Fruit fly (Drosophila melanogaster): ENCODE results near the gene beat-IIb.

The beat-IIb gene

DNA sequence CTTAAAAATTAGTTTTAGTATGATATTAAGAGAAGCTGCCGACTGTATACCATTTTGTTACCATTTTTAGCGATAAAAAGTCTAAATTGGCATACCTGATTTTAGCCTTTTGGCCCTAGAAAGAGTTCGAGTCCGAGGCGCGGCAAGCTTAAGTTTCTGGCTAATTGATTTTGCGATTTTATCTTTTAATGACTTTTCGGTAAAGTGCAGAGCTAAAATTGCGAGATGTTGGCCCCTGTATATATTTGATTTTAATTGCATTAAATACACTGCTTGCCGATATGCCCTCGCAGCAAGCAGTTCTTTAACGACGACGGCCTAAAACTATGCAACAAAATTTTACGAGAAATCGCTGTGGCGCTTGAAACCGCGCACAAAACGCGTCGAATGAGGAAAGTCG, 33.3 kb downstream of the beat-IIb start:
- TF ChIP-seq Pif1A (GFP tag; optimal IDR thresholded peaks at IDR 0.05) (peak; percentile 31), CG14655 (GFP tag; optimal IDR thresholded peaks at IDR 0.05) (no peak), rn (GFP tag; IDR thresholded peaks at IDR 0.05) (0 out of 2 replicates have a peak, but pooled peaks have one; percentile 17), CG8159 (tag; optimal IDR thresholded peaks at IDR 0.05) (no peak), Pif1B (GFP tag; optimal IDR thresholded peaks at IDR 0.05) (no peak), CG9948 (tag; optimal IDR thresholded peaks at IDR 0.05) (no peak), CG15710 (tag; optimal IDR thresholded peaks at IDR 0.05) (no peak), CG34367 (tag; optimal IDR thresholded peaks at IDR 0.05) (no peak), gl (tag; optimal IDR thresholded peaks at IDR 0.05) (no peak), EcR (GFP tag; optimal IDR thresholded peaks at IDR 0.05) (no peak), CG8301 (tag; optimal IDR thresholded peaks at IDR 0.05) (peak; percentile 8), fd96Ca (GFP tag; IDR thresholded peaks at IDR 0.05) (peak; percentile 52; the same call in 2 of the 3 replicates), Ets98B (GFP tag; IDR thresholded peaks at IDR 0.05) (0 out of 2 replicates have a peak, but pooled peaks have one; percentile 10), CG17806 (tag; optimal IDR thresholded peaks at IDR 0.05) (peak; percentile 20), CG13204 (GFP tag; optimal IDR thresholded peaks at IDR 0.05) (no peak), CG4496 (GFP tag; IDR thresholded peaks at IDR 0.05) (peak; percentile 58; the same call in 2 of the 3 replicates), CG32121 (GFP tag; IDR thresholded peaks at IDR 0.05) (no peak), CG12605 (GFP tag; IDR thresholded peaks at IDR 0.05) (no peak), D1 (tag; optimal IDR thresholded peaks at IDR 0.05) (peak; percentile 36), Snoo (tag; optimal IDR thresholded peaks at IDR 0.05) (no peak)

DNA sequence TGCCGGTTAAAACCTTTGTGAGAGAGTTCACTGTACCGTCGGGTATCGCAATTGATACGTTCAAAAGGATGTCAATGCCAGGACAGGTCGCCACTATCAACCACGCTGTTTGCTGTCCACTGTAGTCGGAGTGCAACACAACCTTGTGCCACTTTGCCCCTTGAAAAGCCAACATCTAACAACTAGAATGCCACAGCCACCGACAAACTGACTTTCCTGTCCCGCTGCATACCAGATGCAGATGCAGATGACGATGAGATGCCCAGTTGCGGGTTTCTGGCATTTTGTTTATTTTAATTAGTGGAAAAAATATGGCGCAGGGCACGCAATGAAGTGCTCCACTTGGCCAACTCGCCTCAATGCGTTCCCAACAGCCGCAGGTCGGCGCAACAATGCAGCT, 41.9 kb downstream of the beat-IIb start, which contains the start of gene CG31262:
Gene CG31262, minus strand, starts transcription at position 101 of the 400 bp plus-strand sequence.
- TF ChIP-seq CG34367 (tag; optimal IDR thresholded peaks at IDR 0.05) (no peak), CG13204 (GFP tag; optimal IDR thresholded peaks at IDR 0.05) (no peak), D1 (tag; optimal IDR thresholded peaks at IDR 0.05) (no peak), CG8301 (tag; optimal IDR thresholded peaks at IDR 0.05) (no peak), CG14655 (GFP tag; optimal IDR thresholded peaks at IDR 0.05) (no peak), CG15710 (tag; optimal IDR thresholded peaks at IDR 0.05) (no peak), CG12605 (GFP tag; IDR thresholded peaks at IDR 0.05) (no peak)

DNA sequence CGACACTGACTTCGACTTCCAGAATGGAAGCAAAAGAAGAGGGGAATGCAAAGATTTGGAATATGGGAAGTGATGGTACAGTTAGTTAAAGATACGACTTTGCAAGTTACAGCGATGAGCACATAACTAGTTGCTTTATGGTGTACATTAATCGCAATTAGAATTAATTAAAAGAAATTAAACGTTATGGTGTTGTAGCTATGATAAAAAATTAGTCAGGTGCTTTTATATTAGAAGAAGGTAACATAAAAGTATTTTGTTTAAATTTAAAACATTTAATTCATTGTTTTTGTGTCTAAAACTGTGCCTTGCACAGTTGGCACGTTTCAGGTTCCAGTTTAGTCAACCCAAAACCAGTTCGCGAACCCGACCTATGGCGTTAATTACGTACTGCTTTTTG, 44.9 kb downstream of the beat-IIb start:
- peak; percentile 40 for TF ChIP-seq Pif1A (GFP tag; optimal IDR thresholded peaks at IDR 0.05)
- no peak for TF ChIP-seq fd96Ca (GFP tag; IDR thresholded peaks at IDR 0.05)
- TF ChIP-seq CG13204 (GFP tag; optimal IDR thresholded peaks at IDR 0.05), result no peak
- no peak for TF ChIP-seq D1 (tag; optimal IDR thresholded peaks at IDR 0.05)
- peak; percentile 67 for TF ChIP-seq CG8159 (tag; optimal IDR thresholded peaks at IDR 0.05)
- TF ChIP-seq gl (tag; optimal IDR thresholded peaks at IDR 0.05), result no peak
- no peak for TF ChIP-seq CG34367 (tag; optimal IDR thresholded peaks at IDR 0.05)
- no peak for TF ChIP-seq CG32121 (GFP tag; IDR thresholded peaks at IDR 0.05)
- TF ChIP-seq CG15710 (tag; optimal IDR thresholded peaks at IDR 0.05), result peak; percentile 42
- TF ChIP-seq Pif1B (GFP tag; optimal IDR thresholded peaks at IDR 0.05), result no peak
- TF ChIP-seq CG4496 (GFP tag; IDR thresholded peaks at IDR 0.05), result no peak
- TF ChIP-seq CG10348 (GFP tag; IDR thresholded peaks at IDR 0.05), result no peak
- peak; percentile 22 for TF ChIP-seq CG17806 (tag; optimal IDR thresholded peaks at IDR 0.05)
- TF ChIP-seq CG12605 (GFP tag; IDR thresholded peaks at IDR 0.05), result no peak
- TF ChIP-seq Ets98B (GFP tag; IDR thresholded peaks at IDR 0.05), result no peak
- TF ChIP-seq CG9948 (tag; optimal IDR thresholded peaks at IDR 0.05), result no peak
- peak; percentile 43 for TF ChIP-seq CG8301 (tag; optimal IDR thresholded peaks at IDR 0.05)
- TF ChIP-seq EcR (GFP tag; optimal IDR thresholded peaks at IDR 0.05), result no peak
- TF ChIP-seq CG14655 (GFP tag; optimal IDR thresholded peaks at IDR 0.05), result peak; percentile 57
- TF ChIP-seq rn (GFP tag; IDR thresholded peaks at IDR 0.05), result no peak
- TF ChIP-seq Snoo (tag; optimal IDR thresholded peaks at IDR 0.05), result no peak

DNA sequence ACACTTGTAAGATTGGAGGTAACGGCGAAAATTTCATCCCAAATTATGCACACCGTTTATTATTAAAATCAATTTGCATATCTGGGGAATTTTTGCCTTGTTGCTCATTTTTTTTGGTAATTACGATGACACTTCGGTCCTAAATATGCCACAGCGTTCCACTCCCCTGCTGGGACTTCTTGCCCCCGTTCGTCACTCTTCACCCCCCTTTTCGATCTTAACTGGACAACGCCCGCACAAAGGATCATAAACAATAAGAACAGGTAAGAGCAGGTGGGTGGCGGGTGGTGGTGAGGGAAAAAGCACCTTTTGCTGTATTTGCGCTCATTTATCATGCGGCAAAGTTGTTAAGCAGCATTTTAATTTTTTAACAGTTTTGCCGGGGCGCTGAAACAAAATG, 54.9 kb downstream of the beat-IIb start:
- TF ChIP-seq Ets98B (GFP tag; IDR thresholded peaks at IDR 0.05) (no peak), CG13204 (GFP tag; optimal IDR thresholded peaks at IDR 0.05) (no peak), CG34367 (tag; optimal IDR thresholded peaks at IDR 0.05) (no peak)

DNA sequence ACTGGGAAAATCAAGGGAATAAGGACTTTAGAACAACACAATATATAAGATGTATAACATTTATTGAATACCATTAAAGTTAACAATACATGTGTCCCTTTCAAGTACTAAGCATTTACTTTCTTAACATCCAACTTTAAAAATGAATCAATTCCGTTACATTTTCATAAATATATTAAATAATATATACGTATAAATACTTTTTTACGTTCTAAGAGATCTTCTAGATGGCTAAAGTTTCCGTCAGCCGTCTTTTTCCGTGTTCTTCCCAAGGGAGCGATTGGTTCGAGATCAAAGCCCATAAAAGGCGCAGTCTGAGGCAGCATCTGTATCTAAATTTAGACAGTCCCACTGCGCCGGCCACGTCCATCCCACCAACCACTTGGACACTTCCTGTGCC, 58.1 kb downstream of the beat-IIb start:
- TF ChIP-seq CG8301 (tag; optimal IDR thresholded peaks at IDR 0.05), result no peak
- no peak for TF ChIP-seq CG14655 (GFP tag; optimal IDR thresholded peaks at IDR 0.05)
- TF ChIP-seq CG4496 (GFP tag; IDR thresholded peaks at IDR 0.05), result no peak
- TF ChIP-seq CG17806 (tag; optimal IDR thresholded peaks at IDR 0.05), result peak; percentile 33
- peak; percentile 61 for TF ChIP-seq CG8159 (tag; optimal IDR thresholded peaks at IDR 0.05)
- peak; percentile 39 for TF ChIP-seq CG9948 (tag; optimal IDR thresholded peaks at IDR 0.05)
- TF ChIP-seq Ets98B (GFP tag; IDR thresholded peaks at IDR 0.05), result no peak
- no peak for TF ChIP-seq Pif1A (GFP tag; optimal IDR thresholded peaks at IDR 0.05)
- no peak for TF ChIP-seq rn (GFP tag; IDR thresholded peaks at IDR 0.05)
- peak; percentile 25 for TF ChIP-seq CG34367 (tag; optimal IDR thresholded peaks at IDR 0.05)
- TF ChIP-seq CG15710 (tag; optimal IDR thresholded peaks at IDR 0.05), result peak; percentile 45

DNA sequence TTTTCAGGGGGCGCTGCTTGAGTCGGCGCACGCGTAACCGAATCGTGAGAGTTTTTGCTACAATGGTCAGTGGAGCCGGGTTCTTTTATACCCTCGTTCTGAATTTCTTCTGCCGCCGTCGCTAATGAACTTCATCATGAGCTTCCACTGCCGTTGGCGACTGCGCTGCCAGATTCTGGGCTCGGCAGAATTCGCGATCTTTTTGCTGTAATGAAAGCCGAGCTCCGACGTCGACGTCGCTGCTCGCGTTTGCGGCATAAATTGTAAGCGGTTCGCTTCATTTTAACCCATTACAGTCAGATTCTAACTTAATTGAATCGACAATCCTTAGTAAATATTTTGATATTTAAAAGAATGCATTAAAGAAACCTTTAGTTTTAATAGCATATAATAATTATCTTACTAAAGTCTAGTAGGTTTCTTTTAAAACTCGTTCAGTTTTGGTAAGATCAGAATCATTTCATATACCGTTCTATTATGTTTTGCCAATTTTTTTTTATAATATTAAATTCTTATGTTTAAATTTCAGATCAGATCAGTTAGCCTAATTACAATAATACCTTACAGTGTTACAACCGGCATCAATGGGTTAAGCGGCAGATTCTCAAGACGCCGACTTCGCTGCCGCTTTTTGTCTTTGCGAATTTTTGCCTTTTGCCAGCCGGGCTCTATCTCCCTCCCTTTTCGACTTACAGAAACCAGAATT, 62.6 kb downstream of the beat-IIb start, which contains the start of gene Mur89F:
Gene Mur89F, minus strand, starts transcription at position 51 of the 706 bp plus-strand sequence.
- no peak for TF ChIP-seq D1 (tag; optimal IDR thresholded peaks at IDR 0.05)
- TF ChIP-seq CG34367 (tag; optimal IDR thresholded peaks at IDR 0.05), result peak; percentile 44
- peak; percentile 25 for TF ChIP-seq Pif1B (GFP tag; optimal IDR thresholded peaks at IDR 0.05)
- TF ChIP-seq Pif1A (GFP tag; optimal IDR thresholded peaks at IDR 0.05), result no peak
- peak; percentile 74 for TF ChIP-seq CG15710 (tag; optimal IDR thresholded peaks at IDR 0.05)
- TF ChIP-seq CG4496 (GFP tag; IDR thresholded peaks at IDR 0.05), result no peak
- TF ChIP-seq CG8159 (tag; optimal IDR thresholded peaks at IDR 0.05), result peak; percentile 80
- TF ChIP-seq CG8301 (tag; optimal IDR thresholded peaks at IDR 0.05), result peak; percentile 13
- peak; percentile 63 for TF ChIP-seq CG17806 (tag; optimal IDR thresholded peaks at IDR 0.05)
- peak; percentile 40 for TF ChIP-seq CG13204 (GFP tag; optimal IDR thresholded peaks at IDR 0.05)
- TF ChIP-seq CG9948 (tag; optimal IDR thresholded peaks at IDR 0.05), result peak; percentile 71
- TF ChIP-seq CG14655 (GFP tag; optimal IDR thresholded peaks at IDR 0.05), result peak; percentile 56
- no peak for TF ChIP-seq CG32121 (GFP tag; IDR thresholded peaks at IDR 0.05)
- peak; percentile 82 for TF ChIP-seq Snoo (tag; optimal IDR thresholded peaks at IDR 0.05)
- no peak for TF ChIP-seq CG12605 (GFP tag; IDR thresholded peaks at IDR 0.05)
